Fruit fly (Drosophila melanogaster): ENCODE data around the gene Pis.

DNA sequence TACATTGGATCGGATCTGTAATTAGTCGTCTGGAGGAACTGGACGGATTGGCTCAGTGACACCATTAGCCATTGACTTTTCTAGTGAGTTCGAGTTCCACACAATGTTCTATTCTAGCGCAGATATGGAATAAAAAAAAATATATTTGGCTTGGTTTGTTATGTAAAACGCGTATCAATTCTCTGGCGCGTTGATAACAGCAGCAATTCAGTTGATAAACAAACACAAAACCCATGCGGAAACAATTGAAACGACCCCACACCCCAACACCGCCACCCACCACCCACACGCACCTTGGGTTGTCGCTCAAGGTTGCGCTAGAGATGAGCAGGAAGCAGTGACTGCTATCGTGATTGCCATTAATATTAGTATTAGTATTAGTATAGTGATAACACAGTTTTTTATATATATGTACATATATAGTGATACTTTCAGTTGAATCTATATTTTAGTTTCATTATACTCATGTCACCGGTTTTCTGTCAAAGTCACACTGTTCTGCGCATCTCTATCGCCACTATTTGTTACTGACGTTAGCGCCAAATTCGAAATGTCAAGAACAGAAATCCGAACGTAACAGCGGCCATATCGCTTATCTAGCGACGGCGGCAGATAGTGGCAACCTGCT lies 5.9 kb downstream of the Pis start:
- TF ChIP-seq Myc (optimal IDR thresholded peaks at IDR 0.05), result peak; percentile 59
- TF ChIP-seq usp (GFP tag; optimal IDR thresholded peaks at IDR 0.05), result no peak
- no peak for TF ChIP-seq jim (GFP tag; optimal IDR thresholded peaks at IDR 0.05)
- TF ChIP-seq lola (GFP tag; optimal IDR thresholded peaks at IDR 0.05), result no peak
- TF ChIP-seq dsf (GFP tag; optimal IDR thresholded peaks at IDR 0.05; ENCODE audit: borderline replicate concordance), result no peak
- TF ChIP-seq CG32264 (GFP tag; optimal IDR thresholded peaks at IDR 0.05), result peak; percentile 20
- TF ChIP-seq fru (GFP tag; optimal IDR thresholded peaks at IDR 0.05), result peak; percentile 87

Data from whole organism, wandering third instar larva.